Worm (Caenorhabditis elegans): ENCODE results near the gene ZK1055.7.

Gene ZK1055.7

ce11 chrV:6602556-6603062, 2.6 kb downstream of the ZK1055.7 start, which contains the start of gene ZK1055.6:
TSS of gene ZK1055.6 (minus strand) at chrV:6602606.
- TF ChIP-seq F22D6.2 (tag; optimal IDR thresholded peaks at IDR 0.05) (no peak), zfh-2 (GFP tag; conservative IDR thresholded peaks at IDR 0.05) (peak; percentile 40; the same call in 1 of the 2 replicates)

- TF ChIP-seq C17E4.6 (GFP tag; IDR thresholded peaks at IDR 0.05) (peak; percentile 84; the same call in 1 of the 2 replicates), lir-1 (GFP tag; conservative IDR thresholded peaks at IDR 0.05) (peak; percentile 77), snpc-1.3 (tag; optimal IDR thresholded peaks at IDR 0.05; ENCODE audit: insufficient read depth) (peak; percentile 81), dpl-1 (GFP tag; optimal IDR thresholded peaks at IDR 0.05) (peak; percentile 99), K12H6.12 (tag; optimal IDR thresholded peaks at IDR 0.05) (no peak), tlf-1 (GFP tag; optimal IDR thresholded peaks at IDR 0.05) (peak; percentile 93), ceh-58 (GFP tag; IDR thresholded peaks at IDR 0.05) (no peak), repo-1 (tag; optimal IDR thresholded peaks at IDR 0.05) (no peak), efl-1 (GFP tag; optimal IDR thresholded peaks at IDR 0.05) (peak; percentile 100), snpc-1.1 (tag; optimal IDR thresholded peaks at IDR 0.05; ENCODE audit: insufficient read depth) (peak; percentile 38), F23B12.7 (tag; optimal IDR thresholded peaks at IDR 0.05; ENCODE audit: insufficient read depth) (peak; percentile 58), rec-8 (tag; optimal IDR thresholded peaks at IDR 0.05) (no peak), mcd-1 (GFP tag; IDR thresholded peaks at IDR 0.05) (peak; percentile 95), hmg-1.2 (GFP tag; IDR thresholded peaks at IDR 0.05) (peak; percentile 71), ztf-28 (GFP tag; IDR thresholded peaks at IDR 0.05) (peak; percentile 89), hlh-26 (GFP tag; conservative IDR thresholded peaks at IDR 0.05) (no peak), Y56A3A.18 (GFP tag; IDR thresholded peaks at IDR 0.05) (0 out of 2 replicates have a peak, but pooled peaks have one; percentile 28), egl-18 (GFP tag; IDR thresholded peaks at IDR 0.05) (no peak), ceh-100 (GFP tag; IDR thresholded peaks at IDR 0.05) (peak; percentile 53; the same call in 1 of the 2 replicates), lin-54 (GFP tag; optimal IDR thresholded peaks at IDR 0.05) (peak; percentile 96), attf-6 (GFP tag; IDR thresholded peaks at IDR 0.05) (peak; percentile 79), F49E8.2 (tag; optimal IDR thresholded peaks at IDR 0.05; ENCODE audit: insufficient read depth) (peak; percentile 90), madf-8 (GFP tag; conservative IDR thresholded peaks at IDR 0.05) (peak; percentile 99), hmg-20 (GFP tag; IDR thresholded peaks at IDR 0.05) (0 out of 2 replicates have a peak, but pooled peaks have one; percentile 14), madf-6 (GFP tag; IDR thresholded peaks at IDR 0.05) (peak; percentile 100), ceh-91 (GFP tag; IDR thresholded peaks at IDR 0.05) (peak; percentile 99), unc-130 (GFP tag; optimal IDR thresholded peaks at IDR 0.05) (peak; percentile 86), ama-1 (optimal IDR thresholded peaks at IDR 0.05) (no peak), ama-1 (GFP tag; optimal IDR thresholded peaks at IDR 0.05) (no peak), ekl-4 (GFP tag; IDR thresholded peaks at IDR 0.05) (peak; percentile 90), F33H1.4 (GFP tag; IDR thresholded peaks at IDR 0.05) (peak; percentile 89), atf-7 (tag; optimal IDR thresholded peaks at IDR 0.05) (no peak), ztf-18 (tag; optimal IDR thresholded peaks at IDR 0.05) (peak; percentile 11), pbrm-1 (GFP tag; IDR thresholded peaks at IDR 0.05) (peak; percentile 78), Y95B8A.8 (GFP tag; IDR thresholded peaks at IDR 0.05) (peak; percentile 93), xnd-1 (tag; optimal IDR thresholded peaks at IDR 0.05) (peak; percentile 99), rcor-1 (GFP tag; IDR thresholded peaks at IDR 0.05) (peak; percentile 92), B0019.2 (GFP tag; conservative IDR thresholded peaks at IDR 0.05) (peak; percentile 91), cebp-1 (GFP tag; IDR thresholded peaks at IDR 0.05) (no peak), cebp-1 (tag; optimal IDR thresholded peaks at IDR 0.05) (no peak), lin-40 (tag; optimal IDR thresholded peaks at IDR 0.05) (no peak), F22D6.2 (tag; optimal IDR thresholded peaks at IDR 0.05) (no peak), Y53F4B.3 (GFP tag; IDR thresholded peaks at IDR 0.05) (0 out of 2 replicates have a peak, but pooled peaks have one; percentile 30), Y67H2A.10 (GFP tag; conservative IDR thresholded peaks at IDR 0.05) (0 out of 2 replicates have a peak, but pooled peaks have one; percentile 40)
These were observed 11.4 kb downstream of the ZK1055.7 start, which contains the start of gene hcp-1 for ce11 chrV:6593700-6594244. TSS of gene hcp-1 (plus strand) at chrV:6594194.

Data from whole organism, young adult.